Fruit fly (Drosophila melanogaster) S2 (cell line): ENCODE results near the gene gw.

ENCODE experiments used
- CG8478 ChIP-seq: fragments of >200 bp; optimal IDR thresholded peaks from 2 replicates; lab custom pipeline; 2018
- CTCF ChIP-seq, 2 experiments: fragments of >200 bp; optimal IDR thresholded peaks; 2 replicates each; lab custom pipeline; 2018

- TF ChIP-seq CG8478 (lab: Kevin White, UChicago): no peak
- TF ChIP-seq CTCF (optimal IDR thresholded peaks at IDR 0.05; lab: Kevin White, UChicago): no peak
Measured at dm6 chr4:664277-664676, 3.9 kb upstream of the gw start.
